Worm (Caenorhabditis elegans) whole organism, mixed stage, embryonic: ENCODE data around the gene C46F11.5.

Source experiments
- M03D4.4 ChIP-seq: sonication (generic microtip); optimal IDR thresholded peaks from 2 replicates; lab custom pipeline; 2017; ENCODE audit warnings: mild to moderate bottlenecking, missing genetic modification characterization, missing compliant biosample characterization
- bed-3 ChIP-seq: fragments of 200-800 bp; sonication (Bioruptor generic); optimal IDR thresholded peaks from 3 replicates; lab custom pipeline; 2018; ENCODE audit warnings: mild to moderate bottlenecking, missing genetic modification characterization, moderate library complexity, missing compliant biosample characterization
- blmp-1 ChIP-seq: fragments of 150-350 bp; optimal IDR thresholded peaks from 2 replicates; lab custom pipeline; 2014; ENCODE audit warnings: missing biosample characterization, missing genetic modification characterization
- ceh-39 ChIP-seq: fragments of 150-350 bp; optimal IDR thresholded peaks from 2 replicates; lab custom pipeline; 2014; ENCODE audit warnings: missing biosample characterization, missing genetic modification characterization
- ceh-43 ChIP-seq: fragments of 200-800 bp; sonication (Bioruptor generic); optimal IDR thresholded peaks from 2 replicates; lab custom pipeline; 2018; ENCODE audit warnings: mild to moderate bottlenecking, missing genetic modification characterization, moderate library complexity, missing compliant biosample characterization
- ceh-83 ChIP-seq: fragments of 200-800 bp; sonication (Bioruptor generic); optimal IDR thresholded peaks from 2 replicates; lab custom pipeline; 2018; ENCODE audit warnings: mild to moderate bottlenecking, missing genetic modification characterization, missing compliant biosample characterization
- ces-1 ChIP-seq: fragments of 150-350 bp; optimal IDR thresholded peaks from 2 replicates; lab custom pipeline; 2014; ENCODE audit warnings: missing biosample characterization, missing genetic modification reagents, missing genetic modification characterization
- cnd-1 ChIP-seq: fragments of 200-800 bp; sonication (Bioruptor generic); optimal IDR thresholded peaks from 2 replicates; lab custom pipeline; 2018; ENCODE audit warnings: mild to moderate bottlenecking, missing genetic modification characterization, missing compliant biosample characterization
- drap-1 ChIP-seq: fragments of 200-800 bp; sonication (Bioruptor generic); optimal IDR thresholded peaks from 3 replicates; lab custom pipeline; 2018; ENCODE audit warnings: mild to moderate bottlenecking, missing genetic modification characterization, missing compliant biosample characterization
- elt-1 ChIP-seq: sonication (generic microtip); optimal IDR thresholded peaks from 2 replicates; lab custom pipeline; 2017; ENCODE audit warnings: missing genetic modification characterization, mild to moderate bottlenecking, missing compliant biosample characterization, antibody characterized with exemption, moderate library complexity, borderline replicate concordance; ENCODE audit not compliant: insufficient read depth
- elt-3 ChIP-seq: fragments of 150-350 bp; optimal IDR thresholded peaks from 2 replicates; lab custom pipeline; 2014; ENCODE audit warnings: missing biosample characterization, missing genetic modification characterization
- flh-1 ChIP-seq: fragments of 200-800 bp; sonication (Bioruptor generic); optimal IDR thresholded peaks from 2 replicates; lab custom pipeline; 2018; ENCODE audit warnings: mild to moderate bottlenecking, missing genetic modification characterization, moderate library complexity, missing compliant biosample characterization
- ham-2 ChIP-seq: fragments of 200-800 bp; sonication (Bioruptor generic); optimal IDR thresholded peaks from 2 replicates; lab custom pipeline; 2018; ENCODE audit warnings: mild to moderate bottlenecking, missing genetic modification characterization, missing compliant biosample characterization
- hlh-1 ChIP-seq: fragments of 150-350 bp; optimal IDR thresholded peaks from 2 replicates; lab custom pipeline; 2014; ENCODE audit warnings: missing biosample characterization, missing genetic modification reagents, missing genetic modification characterization
- lin-13 ChIP-seq: fragments of 150-350 bp; optimal IDR thresholded peaks from 2 replicates; lab custom pipeline; 2014; ENCODE audit warnings: missing biosample characterization, missing genetic modification characterization
- lin-32 ChIP-seq: fragments of 200-800 bp; sonication (Bioruptor generic); optimal IDR thresholded peaks from 2 replicates; lab custom pipeline; 2018; ENCODE audit warnings: mild to moderate bottlenecking, missing genetic modification characterization, missing compliant biosample characterization
- lsy-2 ChIP-seq: fragments of 150-350 bp; optimal IDR thresholded peaks from 2 replicates; lab custom pipeline; 2014; ENCODE audit warnings: missing biosample characterization, missing genetic modification characterization
- mab-5 ChIP-seq: fragments of 150-350 bp; optimal IDR thresholded peaks from 2 replicates; lab custom pipeline; 2014; ENCODE audit warnings: missing biosample characterization, missing genetic modification characterization
- mep-1 ChIP-seq: fragments of 150-350 bp; optimal IDR thresholded peaks from 2 replicates; lab custom pipeline; 2017; ENCODE audit warnings: missing biosample characterization, missing genetic modification reagents, missing genetic modification characterization, inconsistent platforms
- mls-2 ChIP-seq: sonication (generic microtip); optimal IDR thresholded peaks from 2 replicates; lab custom pipeline; 2016; ENCODE audit warnings: mild to moderate bottlenecking, missing genetic modification characterization, moderate library complexity, missing compliant biosample characterization
- nhr-12 ChIP-seq: fragments of 150-350 bp; optimal IDR thresholded peaks from 2 replicates; lab custom pipeline; 2014; ENCODE audit warnings: missing biosample characterization, missing genetic modification characterization
- nhr-2 ChIP-seq: fragments of 150-350 bp; optimal IDR thresholded peaks from 2 replicates; lab custom pipeline; 2014; ENCODE audit warnings: missing biosample characterization, missing genetic modification characterization
- nhr-237 ChIP-seq: fragments of 150-350 bp; optimal IDR thresholded peaks from 2 replicates; lab custom pipeline; 2014; ENCODE audit warnings: missing biosample characterization, missing genetic modification characterization
- nhr-28 ChIP-seq: fragments of 150-350 bp; optimal IDR thresholded peaks from 2 replicates; lab custom pipeline; 2014; ENCODE audit warnings: missing biosample characterization, missing genetic modification characterization
- nhr-76 ChIP-seq: sonication (generic microtip); optimal IDR thresholded peaks from 2 replicates; lab custom pipeline; 2017; ENCODE audit warnings: missing biosample characterization, missing genetic modification characterization
- pha-4 ChIP-seq: fragments of 150-350 bp; optimal IDR thresholded peaks from 2 replicates; lab custom pipeline; 2018; ENCODE audit warnings: missing biosample characterization, missing genetic modification reagents, missing genetic modification characterization
- sem-2 ChIP-seq: fragments of 200-800 bp; sonication (Bioruptor generic); optimal IDR thresholded peaks from 2 replicates; lab custom pipeline; 2018; ENCODE audit warnings: mild to moderate bottlenecking, missing genetic modification characterization, missing compliant biosample characterization
- snpc-4 ChIP-seq: fragments of 150-350 bp; optimal IDR thresholded peaks from 2 replicates; lab custom pipeline; 2014; ENCODE audit warnings: missing biosample characterization, missing genetic modification characterization
- sptf-1 ChIP-seq: sonication (generic microtip); optimal IDR thresholded peaks from 2 replicates; lab custom pipeline; 2017; ENCODE audit warnings: mild to moderate bottlenecking, missing genetic modification characterization, moderate library complexity, missing compliant biosample characterization
- tbx-8 ChIP-seq: fragments of 200-800 bp; sonication (Bioruptor generic); optimal IDR thresholded peaks from 2 replicates; lab custom pipeline; 2018; ENCODE audit warnings: mild to moderate bottlenecking, missing genetic modification characterization, moderate library complexity, missing compliant biosample characterization
- unc-120 ChIP-seq: sonication (generic microtip); optimal IDR thresholded peaks from 2 replicates; lab custom pipeline; 2017; ENCODE audit warnings: missing genetic modification characterization, missing compliant biosample characterization; ENCODE audit not compliant: poor library complexity, severe bottlenecking
- unc-39 ChIP-seq: fragments of 150-350 bp; optimal IDR thresholded peaks from 2 replicates; lab custom pipeline; 2014; ENCODE audit warnings: missing biosample characterization, missing genetic modification characterization
- unc-62 ChIP-seq: fragments of 150-350 bp; optimal IDR thresholded peaks from 2 replicates; lab custom pipeline; 2014; ENCODE audit warnings: missing biosample characterization, missing genetic modification reagents, missing genetic modification characterization
- zip-8 ChIP-seq: fragments of 150-350 bp; optimal IDR thresholded peaks from 2 replicates; lab custom pipeline; 2014; ENCODE audit warnings: missing biosample characterization, missing genetic modification characterization
- ztf-11 ChIP-seq: fragments of 150-350 bp; optimal IDR thresholded peaks from 2 replicates; lab custom pipeline; 2014; ENCODE audit warnings: missing biosample characterization, missing genetic modification characterization

Gene C46F11.5

DNA sequence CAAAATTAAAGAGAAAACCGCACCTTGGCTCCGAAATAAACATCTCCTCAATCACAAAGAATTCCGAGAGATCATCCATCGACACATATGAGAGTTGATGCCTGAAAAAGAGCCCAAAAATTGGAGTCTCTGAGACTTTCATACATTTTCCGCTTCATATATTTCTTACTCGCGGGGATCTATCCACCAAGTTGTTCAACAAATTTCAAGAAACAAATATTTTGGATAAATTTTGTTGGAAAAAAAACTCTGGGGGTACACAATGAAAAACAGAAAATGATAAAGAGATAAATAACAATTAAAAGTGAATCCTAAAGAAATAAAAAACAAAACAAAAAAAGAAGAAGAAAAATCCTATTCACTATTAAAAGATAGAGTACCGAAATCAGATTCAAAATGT is 30.4 kb downstream of the C46F11.5 start, which contains the start of gene sel-8:
sel-8 (minus strand) TSS at position 101 of the 400 bp plus-strand sequence.
- no peak for TF ChIP-seq sptf-1 (tag; lab: Kevin White, UChicago)
- no peak for TF ChIP-seq ceh-83 (GFP tag; lab: Kevin White, UChicago)
- no peak for TF ChIP-seq tbx-8 (GFP tag; lab: Kevin White, UChicago)
- no peak for TF ChIP-seq mab-5
- no peak for TF ChIP-seq bed-3
- TF ChIP-seq drap-1 (GFP tag; lab: Kevin White, UChicago): no peak
- no peak for TF ChIP-seq mep-1 (tag; lab: Kevin White, UChicago)
- TF ChIP-seq elt-1 (tag; lab: Kevin White, UChicago): no peak
- TF ChIP-seq unc-120 (tag; lab: Kevin White, UChicago): no peak
- no peak for TF ChIP-seq nhr-28 (tag; lab: Kevin White, UChicago)
- TF ChIP-seq ham-2 (GFP tag; lab: Kevin White, UChicago): no peak
- no peak for TF ChIP-seq flh-1
- no peak for TF ChIP-seq unc-62 (GFP tag; lab: Kevin White, UChicago)
- TF ChIP-seq nhr-237: no peak
- TF ChIP-seq cnd-1: no peak

ce11 chrIII:3623772-3624171 is 33.6 kb downstream of the C46F11.5 start:
- TF ChIP-seq tbx-8 (GFP tag; lab: Kevin White, UChicago) (no peak), zip-8 (no peak), lin-32 (GFP tag; lab: Kevin White, UChicago) (peak; percentile 55), nhr-28 (tag; lab: Kevin White, UChicago) (no peak), unc-62 (GFP tag; lab: Kevin White, UChicago) (no peak), sptf-1 (tag; lab: Kevin White, UChicago) (no peak), mab-5 (no peak), unc-39 (no peak), nhr-2 (tag; lab: Kevin White, UChicago) (peak; percentile 72), M03D4.4 (tag; lab: Kevin White, UChicago) (peak; percentile 1), nhr-237 (no peak), ztf-11 (no peak), drap-1 (GFP tag; lab: Kevin White, UChicago) (no peak), bed-3 (no peak), snpc-4 (tag; lab: Kevin White, UChicago) (no peak), nhr-12 (tag; lab: Kevin White, UChicago) (no peak), unc-120 (tag; lab: Kevin White, UChicago) (no peak), mep-1 (tag; lab: Kevin White, UChicago) (no peak), hlh-1 (tag; lab: Kevin White, UChicago) (peak; percentile 10), pha-4 (tag; lab: Kevin White, UChicago) (no peak), elt-1 (tag; lab: Kevin White, UChicago) (no peak), ceh-83 (GFP tag; lab: Kevin White, UChicago) (no peak), ham-2 (GFP tag; lab: Kevin White, UChicago) (peak; percentile 89), elt-3 (no peak), sem-2 (peak; percentile 4), lin-13 (tag; lab: Kevin White, UChicago) (no peak), cnd-1 (peak; percentile 20), ceh-39 (no peak), blmp-1 (tag; lab: Kevin White, UChicago) (no peak), lsy-2 (tag; lab: Kevin White, UChicago) (no peak), nhr-76 (no peak), mls-2 (tag; lab: Kevin White, UChicago) (no peak), ces-1 (GFP tag; lab: Kevin White, UChicago) (no peak), ceh-43 (no peak), flh-1 (no peak)

ce11 chrIII:3621211-3621897 is 36.1 kb downstream of the C46F11.5 start:
- TF ChIP-seq nhr-12 (tag; lab: Kevin White, UChicago) (no peak), elt-3 (no peak), ceh-43 (no peak), zip-8 (no peak), cnd-1 (no peak), unc-39 (no peak), unc-120 (tag; lab: Kevin White, UChicago) (no peak)
